Fruit fly (Drosophila melanogaster) Kc167 (cell line): ENCODE data around the gene CG13460.

Experiments used
- Myc ChIP-seq: fragments of >200 bp; optimal IDR thresholded peaks from 2 replicates; lab custom pipeline; 2017; ENCODE audit warnings: missing external identifiers
- Sin3A ChIP-seq: fragments of >200 bp; optimal IDR thresholded peaks from 2 replicates; lab custom pipeline; 2018; ENCODE audit warnings: missing external identifiers
- h ChIP-seq: fragments of >200 bp; optimal IDR thresholded peaks from 3 replicates; lab custom pipeline; 2018; ENCODE audit warnings: missing external identifiers
- insv ChIP-seq: fragments of >200 bp; optimal IDR thresholded peaks from 3 replicates; lab custom pipeline; 2018; ENCODE audit warnings: missing external identifiers
- psq ChIP-seq: fragments of >200 bp; optimal IDR thresholded peaks from 2 replicates; lab custom pipeline; 2017; ENCODE audit warnings: missing external identifiers
- ttk ChIP-seq: sonication (Bioruptor generic); optimal IDR thresholded peaks from 2 replicates; lab custom pipeline; 2017; ENCODE audit warnings: missing external identifiers

- TF ChIP-seq h (lab: Kevin White, UChicago) = no peak
- TF ChIP-seq ttk (lab: Kevin White, UChicago) = no peak
- no peak for TF ChIP-seq psq (lab: Kevin White, UChicago)
- TF ChIP-seq Myc = no peak
- TF ChIP-seq insv (lab: Kevin White, UChicago) = no peak
- TF ChIP-seq Sin3A = no peak
Measured at dm6 chr3L:15039510-15039909, 22.0 kb downstream of the CG13460 start.
